Worm (Caenorhabditis elegans) whole organism, L2 larva: ENCODE measurements around the gene zag-1.
A peak's percentile ranks its signal among the peaks of the same experiment; 100 is the strongest.

Experiments
- F13H6.1 ChIP-seq: sonication (generic microtip); optimal IDR thresholded peaks from 2 replicates; lab custom pipeline; 2016; ENCODE audit warnings: missing genetic modification characterization, missing compliant biosample characterization
- Y55F3AM.14 ChIP-seq: fragments of 200-800 bp; sonication (Bioruptor generic); optimal IDR thresholded peaks from 2 replicates; lab custom pipeline; 2018; ENCODE audit warnings: mild to moderate bottlenecking, missing genetic modification characterization, missing compliant biosample characterization
- alr-1 ChIP-seq: fragments of 150-350 bp; optimal IDR thresholded peaks from 2 replicates; lab custom pipeline; 2014; ENCODE audit warnings: missing biosample characterization, missing genetic modification characterization
- aly-2 ChIP-seq: fragments of 150-350 bp; optimal IDR thresholded peaks from 2 replicates; lab custom pipeline; 2014; ENCODE audit warnings: missing biosample characterization, missing genetic modification characterization
- ama-1 ChIP-seq: fragments of 150-350 bp; optimal IDR thresholded peaks from 2 replicates; lab custom pipeline; 2018; ENCODE audit warnings: inconsistent platforms
- blmp-1 ChIP-seq: sonication (generic microtip); optimal IDR thresholded peaks from 2 replicates; lab custom pipeline; 2017; ENCODE audit warnings: missing genetic modification characterization, mild to moderate bottlenecking, missing compliant biosample characterization, antibody characterized with exemption, moderate library complexity; ENCODE audit not compliant: insufficient read depth
- ceh-16 ChIP-seq: fragments of 150-350 bp; optimal IDR thresholded peaks from 2 replicates; lab custom pipeline; 2014; ENCODE audit warnings: missing biosample characterization, missing genetic modification characterization
- crh-2 ChIP-seq: sonication (generic microtip); optimal IDR thresholded peaks from 2 replicates; lab custom pipeline; 2017; ENCODE audit warnings: missing biosample characterization, missing genetic modification characterization
- elt-1 ChIP-seq: fragments of 150-350 bp; optimal IDR thresholded peaks from 2 replicates; lab custom pipeline; 2014; ENCODE audit warnings: missing biosample characterization, missing genetic modification characterization
- elt-3 ChIP-seq: sonication (generic microtip); optimal IDR thresholded peaks from 2 replicates; lab custom pipeline; 2017; ENCODE audit warnings: missing biosample characterization, missing genetic modification characterization
- lin-39 ChIP-seq: fragments of 150-350 bp; optimal IDR thresholded peaks from 2 replicates; lab custom pipeline; 2014; ENCODE audit warnings: missing biosample characterization, missing genetic modification reagents, missing genetic modification characterization
- lsy-2 ChIP-seq, 2 experiments: fragments of 150-350 bp in 1 of 2; sonication (generic microtip) in 1 of 2; optimal IDR thresholded peaks; 2 replicates each; lab custom pipeline; 2014 to 2017; ENCODE audit warnings: missing biosample characterization in 2 of 2, missing genetic modification characterization in 2 of 2
- mab-5 ChIP-seq: fragments of 150-350 bp; optimal IDR thresholded peaks from 2 replicates; lab custom pipeline; 2014; ENCODE audit warnings: missing biosample characterization, missing genetic modification characterization
- mbf-1 ChIP-seq: sonication (generic microtip); optimal IDR thresholded peaks from 2 replicates; lab custom pipeline; 2017; ENCODE audit warnings: missing biosample characterization, missing genetic modification characterization
- nhr-10 ChIP-seq: sonication (generic microtip); optimal IDR thresholded peaks from 2 replicates; lab custom pipeline; 2017; ENCODE audit warnings: missing biosample characterization, missing genetic modification characterization
- nhr-11 ChIP-seq: fragments of 150-350 bp; optimal IDR thresholded peaks from 2 replicates; lab custom pipeline; 2014; ENCODE audit warnings: missing biosample characterization, missing genetic modification characterization
- nhr-12 ChIP-seq: fragments of 150-350 bp; optimal IDR thresholded peaks from 2 replicates; lab custom pipeline; 2014; ENCODE audit warnings: missing biosample characterization, missing genetic modification characterization
- nhr-21 ChIP-seq: fragments of 150-350 bp; optimal IDR thresholded peaks from 2 replicates; lab custom pipeline; 2014; ENCODE audit warnings: missing biosample characterization, missing genetic modification characterization
- nhr-23 ChIP-seq: fragments of 150-350 bp; optimal IDR thresholded peaks from 2 replicates; lab custom pipeline; 2014; ENCODE audit warnings: missing biosample characterization, missing genetic modification reagents, missing genetic modification characterization
- nhr-237 ChIP-seq: fragments of 150-350 bp; optimal IDR thresholded peaks from 2 replicates; lab custom pipeline; 2014; ENCODE audit warnings: missing biosample characterization, missing genetic modification characterization
- nhr-25 ChIP-seq: fragments of 150-350 bp; sonication (generic microtip); optimal IDR thresholded peaks from 3 replicates; lab custom pipeline; 2014; ENCODE audit warnings: missing biosample characterization, missing genetic modification characterization
- nhr-6 ChIP-seq: fragments of 150-350 bp; optimal IDR thresholded peaks from 2 replicates; lab custom pipeline; 2014; ENCODE audit warnings: missing biosample characterization, missing genetic modification characterization
- nhr-77 ChIP-seq: fragments of 150-350 bp; optimal IDR thresholded peaks from 2 replicates; lab custom pipeline; 2014; ENCODE audit warnings: missing biosample characterization, missing genetic modification characterization
- peb-1 ChIP-seq: fragments of 150-350 bp; optimal IDR thresholded peaks from 2 replicates; lab custom pipeline; 2014; ENCODE audit warnings: missing biosample characterization, missing genetic modification characterization
- skn-1 ChIP-seq: sonication (generic microtip); optimal IDR thresholded peaks from 2 replicates; lab custom pipeline; 2017; ENCODE audit warnings: missing biosample characterization, missing genetic modification characterization
- sma-3 ChIP-seq: sonication (generic microtip); optimal IDR thresholded peaks from 2 replicates; lab custom pipeline; 2016; ENCODE audit warnings: missing genetic modification reagents, missing genetic modification characterization, missing compliant biosample characterization
- sma-9 ChIP-seq, 2 experiments: fragments of 150-350 bp in 1 of 2; sonication (generic microtip) in 1 of 2; optimal IDR thresholded peaks; 2 replicates each; lab custom pipeline; 2014 to 2016; ENCODE audit warnings: missing genetic modification characterization in 2 of 2, mild to moderate bottlenecking in 1 of 2, missing biosample characterization in 1 of 2, missing compliant biosample characterization in 1 of 2, missing genetic modification reagents in 1 of 2, moderate library complexity in 1 of 2
- snpc-4 ChIP-seq: fragments of 150-350 bp; optimal IDR thresholded peaks from 2 replicates; lab custom pipeline; 2014; ENCODE audit warnings: missing biosample characterization, missing genetic modification characterization
- unc-39 ChIP-seq: fragments of 150-350 bp; optimal IDR thresholded peaks from 2 replicates; lab custom pipeline; 2014; ENCODE audit warnings: missing biosample characterization, missing genetic modification characterization
- unc-55 ChIP-seq: fragments of 150-350 bp; sonication (generic microtip); optimal IDR thresholded peaks from 3 replicates; lab custom pipeline; 2014; ENCODE audit warnings: missing biosample characterization, missing genetic modification reagents, missing genetic modification characterization
- zag-1 ChIP-seq: fragments of 150-350 bp; optimal IDR thresholded peaks from 2 replicates; lab custom pipeline; 2014; ENCODE audit warnings: missing biosample characterization, missing genetic modification characterization
- ztf-1 ChIP-seq: fragments of 200-800 bp; sonication (Bioruptor generic); conservative IDR thresholded peaks from 2 replicates; pipeline ENCODE4 v1.3.6; 2022; ENCODE audit warnings: missing genetic modification characterization, missing compliant biosample characterization
- ztf-11 ChIP-seq: sonication (generic microtip); optimal IDR thresholded peaks from 2 replicates; lab custom pipeline; 2017; ENCODE audit warnings: missing biosample characterization, missing genetic modification characterization
- ztf-4 ChIP-seq: fragments of 150-350 bp; optimal IDR thresholded peaks from 2 replicates; lab custom pipeline; 2014; ENCODE audit warnings: missing biosample characterization, missing genetic modification characterization

zag-1 gene

DNA sequence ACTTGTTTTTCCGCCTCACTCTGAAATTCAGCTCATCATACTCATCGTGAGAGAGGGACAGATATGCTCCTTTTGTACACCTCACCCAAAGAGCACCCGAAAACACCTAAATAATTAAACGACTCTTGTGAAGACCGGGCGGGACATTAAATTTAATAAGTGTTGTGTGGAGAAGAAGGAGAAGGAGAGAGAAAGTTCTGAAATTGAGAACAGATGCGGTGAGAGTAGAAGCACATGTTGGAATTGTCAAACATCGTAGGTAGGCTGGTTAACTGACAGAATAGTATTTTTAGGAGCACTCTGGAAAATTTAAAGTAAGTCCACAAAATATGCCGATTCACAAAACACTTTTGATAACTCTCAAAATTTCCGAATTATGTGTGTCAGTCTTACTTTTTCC is 2.1 kb upstream of the zag-1 start:
- TF ChIP-seq elt-3 (tag; lab: Kevin White, UChicago) (no peak), nhr-25 (tag; lab: Kevin White, UChicago) (no peak), nhr-77 (tag; lab: Kevin White, UChicago) (no peak), Y55F3AM.14 (no peak), aly-2 (tag; lab: Kevin White, UChicago) (no peak), alr-1 (tag; lab: Kevin White, UChicago) (no peak), nhr-11 (tag; lab: Kevin White, UChicago) (no peak), F13H6.1 (tag; lab: Kevin White, UChicago) (no peak), ztf-1 (GFP tag; lab: Robert Waterston, UW) (no peak), peb-1 (no peak), ceh-16 (tag; lab: Kevin White, UChicago) (no peak), zag-1 (tag; lab: Kevin White, UChicago) (no peak), skn-1 (no peak), unc-39 (tag; lab: Kevin White, UChicago) (no peak), ztf-4 (tag; lab: Kevin White, UChicago) (no peak), lsy-2 (tag; optimal IDR thresholded peaks at IDR 0.05; lab: Kevin White, UChicago) (no peak), mab-5 (tag; lab: Kevin White, UChicago) (no peak), blmp-1 (tag; lab: Kevin White, UChicago) (no peak), mbf-1 (tag; lab: Kevin White, UChicago) (no peak)
- TF ChIP-seq, all 48 proteins: peak for 0

ce11 chrIV:3854606-3855005 is 1.0 kb upstream of the zag-1 start:
- peak; percentile 59 for TF ChIP-seq unc-55 (GFP tag; lab: Kevin White, UChicago)
- TF ChIP-seq F13H6.1 (tag; lab: Kevin White, UChicago) = no peak

ce11 chrIV:3856190-3856589 is 547 bp downstream of the zag-1 start:
- TF ChIP-seq nhr-10 (tag; lab: Kevin White, UChicago) (no peak), mab-5 (tag; lab: Kevin White, UChicago) (peak; percentile 62)

DNA sequence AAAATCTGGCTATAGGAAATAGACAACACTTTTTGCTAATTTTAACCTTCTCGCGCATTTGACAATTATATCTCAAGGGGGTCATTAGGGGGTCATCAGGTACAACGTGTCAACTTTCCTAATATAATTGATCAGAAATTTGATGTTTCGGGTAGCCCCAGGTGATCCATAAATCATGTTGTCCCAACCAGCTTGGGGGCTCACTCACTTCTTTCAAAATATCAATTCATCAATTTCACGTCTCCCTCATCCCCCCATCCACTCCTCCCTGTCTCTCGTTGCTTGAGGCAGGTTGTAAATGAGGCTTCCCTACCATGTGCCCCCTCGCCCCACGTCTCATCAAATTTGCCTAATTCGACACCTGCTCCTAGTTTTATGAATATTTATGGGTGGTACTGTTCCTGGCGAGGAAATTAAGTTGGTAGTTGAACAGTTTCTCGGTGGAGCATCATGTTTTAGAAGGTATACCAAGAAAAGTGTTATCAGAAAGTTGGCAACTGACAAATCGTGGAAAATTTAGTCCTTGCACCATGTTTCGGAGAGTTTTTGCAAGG is 2.4 kb downstream of the zag-1 start:
- no peak for TF ChIP-seq elt-1
- peak; percentile 81 for TF ChIP-seq mab-5 (tag; lab: Kevin White, UChicago)
- no peak for TF ChIP-seq sma-3 (GFP tag; lab: Kevin White, UChicago)
- peak; percentile 49 for TF ChIP-seq lin-39 (tag; lab: Kevin White, UChicago)

DNA sequence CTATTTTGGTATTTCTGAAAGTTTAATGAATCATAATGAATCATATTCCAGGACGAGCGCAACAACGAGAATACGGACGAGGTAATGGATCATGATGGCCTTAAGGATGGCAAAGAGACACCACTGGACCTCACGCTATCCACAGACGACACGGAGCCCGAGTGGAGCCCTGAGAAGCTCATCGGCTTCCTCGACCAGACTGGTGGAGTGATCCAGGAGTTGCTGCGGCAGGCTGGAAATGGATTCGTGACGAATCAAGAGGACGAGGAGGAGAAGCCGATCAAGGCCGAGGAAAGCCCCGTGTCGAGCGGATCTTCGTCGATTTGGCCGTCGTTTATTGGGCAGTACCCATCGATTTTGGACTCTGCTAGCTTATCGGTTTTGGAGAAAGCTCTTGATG is 3.9 kb downstream of the zag-1 start:
- TF ChIP-seq sma-3 (GFP tag; lab: Kevin White, UChicago) (no peak), snpc-4 (no peak), nhr-6 (tag; lab: Kevin White, UChicago) (no peak)

DNA sequence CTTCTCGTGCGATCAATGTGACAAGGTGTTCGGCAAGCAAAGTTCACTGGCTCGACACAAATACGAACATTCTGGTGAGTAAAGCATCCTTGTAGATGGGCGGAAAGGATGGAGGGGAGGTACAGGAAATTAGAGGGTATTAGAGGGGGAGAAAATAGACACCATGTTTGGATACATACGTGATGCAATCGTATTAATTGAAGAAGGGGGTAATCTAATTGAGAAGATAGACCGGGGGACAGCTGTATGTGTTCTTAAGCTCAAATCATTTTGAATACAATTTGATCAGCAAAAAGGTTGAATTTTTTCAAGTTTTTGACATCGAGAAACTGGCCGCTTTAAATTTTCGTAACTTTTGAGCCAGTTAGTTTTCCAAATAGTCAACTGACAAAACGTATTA is 4.8 kb downstream of the zag-1 start:
- TF ChIP-seq ama-1 (lab: Kevin White, UChicago) (no peak), nhr-23 (tag; lab: Kevin White, UChicago) (no peak), nhr-237 (tag; lab: Kevin White, UChicago) (no peak), aly-2 (tag; lab: Kevin White, UChicago) (no peak), unc-55 (GFP tag; lab: Kevin White, UChicago) (no peak), crh-2 (tag; lab: Kevin White, UChicago) (no peak), nhr-21 (tag; lab: Kevin White, UChicago) (no peak), Y55F3AM.14 (no peak)

ce11 chrIV:3862948-3863347 is 7.3 kb downstream of the zag-1 start:
- TF ChIP-seq ztf-11 (tag; lab: Kevin White, UChicago) (no peak), sma-9 (GFP tag; optimal IDR thresholded peaks at IDR 0.05; lab: Kevin White, UChicago) (no peak), sma-9 (tag; optimal IDR thresholded peaks at IDR 0.05; lab: Kevin White, UChicago) (no peak), F13H6.1 (tag; lab: Kevin White, UChicago) (no peak), unc-39 (tag; lab: Kevin White, UChicago) (no peak), nhr-12 (no peak)
- TF ChIP-seq, all 48 proteins: peak for 0
